Worm (Caenorhabditis elegans) whole organism, young adult: Measurements from ENCODE around the gene ZK686.1.

Experiments
- T07F8.4 ChIP-seq: sonication (generic microtip); optimal IDR thresholded peaks from 2 replicates; lab custom pipeline; 2016; ENCODE audit warnings: mild to moderate bottlenecking, missing genetic modification characterization, moderate library complexity, missing compliant biosample characterization
- ama-1 ChIP-seq, 3 experiments: fragments of 150-350 bp in 1 of 3; sonication (generic microtip) in 2 of 3; optimal IDR thresholded peaks; 2 replicates each; lab custom pipeline; 2014 to 2018; ENCODE audit warnings: missing biosample characterization in 2 of 3, missing genetic modification characterization in 2 of 3, missing genetic modification reagents in 2 of 3
- aptf-2 ChIP-seq: fragments of 200-800 bp; sonication (Bioruptor generic); conservative IDR thresholded peaks from 2 replicates; pipeline ENCODE4 v1.3.6; 2022; ENCODE audit warnings: missing genetic modification reagents, missing genetic modification characterization, missing compliant biosample characterization
- ceh-40 ChIP-seq: fragments of 200-800 bp; sonication (Bioruptor generic); IDR thresholded peaks from 2 replicates; pipeline ENCODE4 v1.3.6; 2022; ENCODE audit warnings: missing genetic modification characterization, missing compliant biosample characterization
- dpl-1 ChIP-seq: fragments of 150-350 bp; optimal IDR thresholded peaks from 2 replicates; lab custom pipeline; 2014; ENCODE audit warnings: missing biosample characterization, missing genetic modification reagents, missing genetic modification characterization
- let-526 ChIP-seq: fragments of 200-800 bp; sonication (Bioruptor generic); IDR thresholded peaks from 2 replicates; pipeline ENCODE4 v1.3.6; 2022; ENCODE audit warnings: missing genetic modification reagents, missing genetic modification characterization, missing compliant biosample characterization
- lin-54 ChIP-seq: fragments of 200-800 bp; sonication (Bioruptor generic); optimal IDR thresholded peaks from 2 replicates; lab custom pipeline; 2018; ENCODE audit warnings: mild to moderate bottlenecking, missing genetic modification characterization, missing compliant biosample characterization
- mxl-1 ChIP-seq: sonication (generic microtip); optimal IDR thresholded peaks from 2 replicates; lab custom pipeline; 2016; ENCODE audit warnings: missing genetic modification characterization, missing compliant biosample characterization
- nfya-2 ChIP-seq: fragments of 200-800 bp; sonication (Bioruptor generic); IDR thresholded peaks from 2 replicates; pipeline ENCODE4 v1.3.6; 2022; ENCODE audit warnings: missing genetic modification reagents, missing genetic modification characterization, missing compliant biosample characterization

DNA sequence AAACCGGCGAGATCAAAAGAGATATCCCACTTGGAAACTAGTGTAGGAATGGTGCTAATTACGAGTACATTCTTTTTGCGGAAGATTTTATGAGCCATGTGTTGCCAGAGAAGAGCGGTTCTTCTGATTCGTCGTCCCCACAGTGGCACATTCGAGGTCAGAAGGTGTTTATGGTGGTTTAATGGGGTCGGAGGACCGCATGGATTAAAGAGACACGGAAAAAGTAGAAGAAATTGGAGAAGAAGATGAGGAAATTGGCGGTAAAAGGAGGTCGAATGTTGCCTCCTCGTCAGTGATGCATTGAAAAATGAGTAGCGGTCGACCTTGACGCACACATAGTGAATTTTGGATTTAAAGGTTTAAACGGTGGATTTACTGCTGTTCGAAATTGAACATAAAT lies 39.4 kb upstream of the ZK686.1 start:
- no peak for TF ChIP-seq dpl-1 (GFP tag; lab: Kevin White, UChicago)
- TF ChIP-seq ama-1 (optimal IDR thresholded peaks at IDR 0.05; lab: Kevin White, UChicago), result no peak
- no peak for TF ChIP-seq ama-1 (GFP tag; optimal IDR thresholded peaks at IDR 0.05; lab: Kevin White, UChicago)
- no peak for TF ChIP-seq mxl-1 (tag; lab: Kevin White, UChicago)
- no peak for TF ChIP-seq T07F8.4 (tag; lab: Kevin White, UChicago)
- no peak for TF ChIP-seq aptf-2
- TF ChIP-seq nfya-2 (GFP tag; lab: Robert Waterston, UW), result no peak
- peak; percentile 10 for TF ChIP-seq lin-54 (GFP tag; lab: Kevin White, UChicago)
- no peak for TF ChIP-seq ceh-40
- TF ChIP-seq let-526 (GFP tag; lab: Robert Waterston, UW), result no peak
